Worm (Caenorhabditis elegans) whole organism, mixed stage, embryonic: ENCODE data around the gene Y51B9A.9.

Experiments used
- ceh-83 ChIP-seq: fragments of 200-800 bp; sonication (Bioruptor generic); optimal IDR thresholded peaks from 2 replicates; lab custom pipeline; 2018; ENCODE audit warnings: mild to moderate bottlenecking, missing genetic modification characterization, missing compliant biosample characterization
- ces-1 ChIP-seq: fragments of 150-350 bp; optimal IDR thresholded peaks from 2 replicates; lab custom pipeline; 2014; ENCODE audit warnings: missing biosample characterization, missing genetic modification reagents, missing genetic modification characterization
- elt-3 ChIP-seq: fragments of 150-350 bp; optimal IDR thresholded peaks from 2 replicates; lab custom pipeline; 2014; ENCODE audit warnings: missing biosample characterization, missing genetic modification characterization
- hlh-1 ChIP-seq: fragments of 150-350 bp; optimal IDR thresholded peaks from 2 replicates; lab custom pipeline; 2014; ENCODE audit warnings: missing biosample characterization, missing genetic modification reagents, missing genetic modification characterization
- lin-13 ChIP-seq: fragments of 150-350 bp; optimal IDR thresholded peaks from 2 replicates; lab custom pipeline; 2014; ENCODE audit warnings: missing biosample characterization, missing genetic modification characterization
- lsy-2 ChIP-seq: fragments of 150-350 bp; optimal IDR thresholded peaks from 2 replicates; lab custom pipeline; 2014; ENCODE audit warnings: missing biosample characterization, missing genetic modification characterization
- sptf-1 ChIP-seq: sonication (generic microtip); optimal IDR thresholded peaks from 2 replicates; lab custom pipeline; 2017; ENCODE audit warnings: mild to moderate bottlenecking, missing genetic modification characterization, moderate library complexity, missing compliant biosample characterization
- unc-39 ChIP-seq: fragments of 150-350 bp; optimal IDR thresholded peaks from 2 replicates; lab custom pipeline; 2014; ENCODE audit warnings: missing biosample characterization, missing genetic modification characterization
- zip-8 ChIP-seq: fragments of 150-350 bp; optimal IDR thresholded peaks from 2 replicates; lab custom pipeline; 2014; ENCODE audit warnings: missing biosample characterization, missing genetic modification characterization

- no peak for TF ChIP-seq ceh-83
- TF ChIP-seq zip-8: no peak
- no peak for TF ChIP-seq ces-1
- no peak for TF ChIP-seq sptf-1 (tag; lab: Kevin White, UChicago)
- TF ChIP-seq lsy-2 (tag; lab: Kevin White, UChicago): peak; percentile 38
- TF ChIP-seq hlh-1: no peak
- TF ChIP-seq unc-39: no peak
- TF ChIP-seq lin-13 (tag; lab: Kevin White, UChicago): peak; percentile 27
- no peak for TF ChIP-seq elt-3 (tag; lab: Kevin White, UChicago)
Measured at ce11 chrII:9416381-9417276, 19.2 kb upstream of the Y51B9A.9 start, which contains the start of the genes gss-1 and chch-3.
